Worm (Caenorhabditis elegans) whole organism, midembryonic: ENCODE results near the gene clec-160.

Source experiments
- T22C8.4 ChIP-seq: fragments of 200-800 bp; sonication (Bioruptor generic); IDR thresholded peaks from 2 replicates; pipeline ENCODE4 v1.3.6; 2022; ENCODE audit warnings: missing genetic modification characterization, missing compliant biosample characterization
- flt-1 ChIP-seq: fragments of 200-800 bp; sonication (Bioruptor generic); IDR thresholded peaks from 2 replicates; pipeline ENCODE4 v1.3.6; 2022; ENCODE audit warnings: missing genetic modification characterization, missing compliant biosample characterization
- tab-1 ChIP-seq: fragments of 200-800 bp; sonication (Bioruptor generic); IDR thresholded peaks from 2 replicates; pipeline ENCODE4 v1.3.6; 2022; ENCODE audit warnings: missing genetic modification characterization, missing compliant biosample characterization
- ztf-23 ChIP-seq: fragments of 200-800 bp; sonication (Bioruptor generic); IDR thresholded peaks from 2 replicates; pipeline ENCODE4 v1.3.6; 2022; ENCODE audit warnings: missing genetic modification reagents, missing genetic modification characterization, missing compliant biosample characterization

DNA sequence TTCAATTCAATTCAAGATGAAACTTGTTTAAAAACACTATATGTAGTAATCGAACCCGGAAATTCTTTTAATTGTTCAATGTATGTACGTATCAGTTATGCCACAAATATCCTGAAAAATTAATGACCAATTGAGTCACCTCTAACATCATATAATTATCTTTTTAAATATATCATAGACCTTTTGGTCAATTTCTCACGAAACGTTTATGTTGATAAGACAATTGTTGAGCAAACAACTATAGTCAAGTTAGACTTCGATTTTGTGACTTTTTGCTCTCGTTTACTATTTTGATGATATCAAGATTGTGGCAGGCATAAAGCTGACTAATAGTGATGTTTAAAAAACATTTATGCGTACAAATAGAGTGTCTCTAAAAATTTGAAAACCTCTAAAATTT, 35.5 kb downstream of the clec-160 start:
- TF ChIP-seq ztf-23 (GFP tag; lab: Robert Waterston, UW) (no peak), T22C8.4 (GFP tag; lab: Robert Waterston, UW) (no peak), tab-1 (GFP tag; lab: Robert Waterston, UW) (no peak), flt-1 (GFP tag; lab: Robert Waterston, UW) (no peak)
